Worm (Caenorhabditis elegans) whole organism, L4/young adult: ENCODE results near the gene egas-1.

Experiments
- W03F9.2 ChIP-seq: fragments of 150-350 bp; optimal IDR thresholded peaks from 2 replicates; lab custom pipeline; 2014; ENCODE audit warnings: missing biosample characterization, missing genetic modification characterization
- dao-5 ChIP-seq: sonication (generic microtip); optimal IDR thresholded peaks from 2 replicates; lab custom pipeline; 2016; ENCODE audit warnings: missing genotype, missing genetic modification characterization, moderate library complexity, missing compliant biosample characterization
- him-1 ChIP-seq: sonication (generic microtip); optimal IDR thresholded peaks from 2 replicates; lab custom pipeline; 2016; ENCODE audit warnings: missing genotype, missing genetic modification reagents, missing genetic modification characterization, missing compliant biosample characterization

DNA sequence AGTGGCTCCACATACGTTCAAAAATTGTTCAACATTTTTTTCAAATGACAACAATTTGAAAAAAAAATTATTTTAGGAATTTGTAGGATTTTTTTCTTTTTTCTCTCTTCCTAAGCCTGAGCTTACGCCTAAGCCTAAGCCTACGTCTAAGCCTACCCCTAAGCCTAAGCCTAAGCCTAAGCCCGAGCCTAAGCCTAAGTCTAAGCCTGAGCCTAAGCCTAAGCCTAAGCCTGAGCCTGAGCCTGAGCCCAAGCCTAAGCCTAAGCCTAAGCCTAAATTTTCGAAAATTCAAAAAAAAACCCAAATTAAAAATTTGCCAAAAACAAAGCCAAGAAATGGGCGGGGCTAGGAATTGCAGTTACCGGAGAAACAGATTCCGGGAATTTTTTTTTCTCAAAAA, 42.3 kb upstream of the egas-1 start:
- TF ChIP-seq dao-5 (tag; lab: Kevin White, UChicago) (no peak), W03F9.2 (tag; lab: Kevin White, UChicago) (no peak), him-1 (no peak)
